Worm (Caenorhabditis elegans): ENCODE results near the gene zip-8.

Gene zip-8

DNA sequence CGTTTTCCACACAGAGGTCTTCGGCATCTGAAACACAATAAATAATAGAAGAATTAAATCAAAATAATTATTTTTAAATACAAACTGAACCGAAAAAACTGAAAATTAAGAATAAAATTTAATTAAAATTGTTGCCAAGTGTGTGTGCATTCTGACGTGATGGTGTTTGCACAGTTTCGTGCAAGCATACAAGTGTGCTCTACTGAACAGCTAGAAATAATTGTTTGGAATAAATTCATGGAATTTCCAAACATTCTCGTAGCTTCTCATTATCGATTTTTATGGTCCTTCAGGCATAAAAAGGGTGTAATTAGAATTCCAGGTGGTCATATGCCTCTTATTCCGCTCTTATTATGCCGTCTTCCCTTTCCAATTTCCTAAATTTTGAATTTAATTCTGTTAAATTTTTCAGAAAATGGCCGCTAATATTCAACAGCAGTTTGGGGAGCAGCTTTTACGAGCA, 47.0 kb upstream of the zip-8 start, which contains the start of the genes mrps-17 and txdc-9 (continued):
- TF ChIP-seq nhr-67 (tag; optimal IDR thresholded peaks at IDR 0.05) (no peak), nhr-43 (tag; optimal IDR thresholded peaks at IDR 0.05; ENCODE audit: poor library complexity, severe bottlenecking) (no peak), ceh-28 (tag; optimal IDR thresholded peaks at IDR 0.05) (peak; percentile 59), nfya-1 (tag; optimal IDR thresholded peaks at IDR 0.05; ENCODE audit: insufficient read depth) (no peak)

DNA sequence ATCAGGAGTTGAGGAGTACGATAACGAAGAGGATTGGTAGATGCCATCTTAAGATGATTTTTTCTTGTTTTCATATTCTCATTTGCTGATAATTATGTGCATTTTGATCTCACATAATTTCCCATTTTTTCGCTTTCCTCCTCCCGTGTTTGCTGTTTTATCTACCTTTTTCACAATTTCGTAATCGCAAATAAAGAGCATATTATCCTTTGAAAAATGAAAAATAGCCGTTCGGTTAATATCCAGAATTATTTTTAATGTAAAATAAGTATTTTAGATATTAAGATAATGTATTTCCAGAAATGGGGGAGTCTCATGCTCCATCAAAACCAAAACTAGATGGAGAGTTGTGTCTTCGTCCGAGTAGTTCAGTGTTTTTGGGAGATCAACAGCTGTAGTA, 45.8 kb upstream of the zip-8 start, which contains the start of gene vps-16:
Gene vps-16 (plus strand): TSS at position 301 of the 400 bp plus-strand sequence.
- TF ChIP-seq ztf-4 (tag; optimal IDR thresholded peaks at IDR 0.05) (no peak), daf-12 (tag; optimal IDR thresholded peaks at IDR 0.05) (no peak), mml-1 (tag; optimal IDR thresholded peaks at IDR 0.05) (no peak), ama-1 (optimal IDR thresholded peaks at IDR 0.05) (no peak), unc-39 (tag; optimal IDR thresholded peaks at IDR 0.05) (no peak), fkh-10 (GFP tag; optimal IDR thresholded peaks at IDR 0.05) (no peak), snpc-4 (tag; optimal IDR thresholded peaks at IDR 0.05) (no peak), aly-2 (tag; optimal IDR thresholded peaks at IDR 0.05) (no peak), nhr-76 (tag; optimal IDR thresholded peaks at IDR 0.05) (no peak), unc-62 (GFP tag; optimal IDR thresholded peaks at IDR 0.05) (no peak), mdl-1 (tag; optimal IDR thresholded peaks at IDR 0.05) (no peak), eor-1 (tag; optimal IDR thresholded peaks at IDR 0.05) (no peak), nhr-77 (tag; optimal IDR thresholded peaks at IDR 0.05) (no peak), elt-3 (tag; optimal IDR thresholded peaks at IDR 0.05) (no peak)

DNA sequence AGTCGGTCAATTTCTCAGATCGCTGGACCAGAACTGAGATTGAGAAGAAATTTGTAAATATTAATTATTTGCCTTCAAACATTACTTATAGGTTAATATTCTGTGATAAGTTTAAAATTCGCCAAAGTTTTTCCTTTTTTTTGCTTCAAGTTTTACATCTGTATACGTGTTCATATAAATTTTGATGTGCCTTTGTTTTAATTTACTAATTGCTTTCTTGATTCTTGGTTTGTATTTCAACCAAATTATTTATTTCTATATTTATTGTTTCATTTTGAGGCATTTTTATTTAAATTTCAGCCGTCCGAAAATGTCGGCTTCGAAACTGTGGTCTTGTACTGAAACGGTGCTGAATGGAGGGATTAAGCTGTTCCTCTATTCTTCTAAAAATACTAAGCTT, 42.4 kb upstream of the zip-8 start, which contains the start of gene C05D11.1:
Gene C05D11.1 (plus strand): TSS at position 301 of the 400 bp plus-strand sequence.
- TF ChIP-seq elt-3 (tag; optimal IDR thresholded peaks at IDR 0.05) (no peak), nhr-77 (tag; optimal IDR thresholded peaks at IDR 0.05) (no peak), ceh-9 (tag; optimal IDR thresholded peaks at IDR 0.05) (no peak), aly-2 (tag; optimal IDR thresholded peaks at IDR 0.05) (no peak), lin-39 (tag; optimal IDR thresholded peaks at IDR 0.05) (no peak), fos-1 (tag; optimal IDR thresholded peaks at IDR 0.05) (no peak)

DNA sequence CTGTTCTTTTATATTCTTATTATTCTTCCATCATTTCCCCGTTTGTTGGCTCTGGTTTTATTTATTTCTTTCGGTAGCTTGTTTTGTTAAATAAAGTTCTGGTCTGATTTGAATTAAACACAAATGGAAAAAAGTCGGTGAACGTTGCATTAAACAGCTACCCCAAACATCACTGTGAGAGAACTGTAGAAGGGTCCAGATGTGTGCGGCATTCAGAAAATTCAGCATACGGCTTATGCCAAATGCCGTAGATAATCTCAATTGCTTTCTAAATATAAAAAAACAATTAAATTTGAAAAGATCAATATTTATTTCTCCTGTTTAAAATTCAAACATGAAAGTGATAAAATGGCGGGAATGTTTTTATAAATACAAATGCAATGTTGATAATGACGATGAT, 38.9 kb upstream of the zip-8 start:
- TF ChIP-seq fos-1 (tag; optimal IDR thresholded peaks at IDR 0.05) = no peak

DNA sequence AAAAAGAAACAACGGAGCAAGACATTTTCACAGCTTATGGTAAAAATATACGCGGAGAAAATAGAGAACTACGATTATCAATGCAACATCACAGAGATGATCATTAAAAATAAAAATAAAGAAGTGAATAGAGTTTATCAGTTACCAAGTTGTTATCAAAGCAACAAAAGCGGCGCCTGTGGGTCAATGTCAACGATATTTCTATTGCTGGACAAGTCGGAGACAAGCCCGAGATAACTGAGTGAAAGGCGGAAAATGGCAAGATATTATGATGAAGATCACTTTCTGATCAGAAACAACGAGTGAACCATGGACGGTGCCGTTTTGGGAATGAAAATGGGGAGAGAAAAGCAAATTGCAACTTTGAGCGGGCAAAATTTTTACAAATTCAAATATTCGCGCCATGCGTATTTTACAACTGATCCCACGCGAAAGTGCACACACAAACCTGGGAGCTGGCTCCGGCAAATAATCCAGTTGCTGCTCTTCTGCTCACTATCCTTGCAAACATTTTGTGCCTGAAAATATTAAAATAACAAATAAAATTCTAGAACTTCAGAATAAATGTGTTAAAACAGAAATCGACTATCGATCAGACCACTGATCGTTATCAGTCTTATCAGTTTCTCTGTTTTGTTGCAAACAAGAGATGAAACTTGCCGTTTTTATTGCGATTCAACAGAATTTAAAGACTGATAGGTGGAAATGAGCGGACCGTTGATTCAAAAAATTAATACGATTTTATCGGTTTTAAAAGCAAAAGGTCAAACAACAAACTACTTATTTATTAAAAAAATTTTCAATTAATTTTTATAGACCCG, 36.2 kb upstream of the zip-8 start, which contains the start of gene mel-32:
Gene mel-32 (minus strand): TSS at position 696 of the 821 bp plus-strand sequence.
- TF ChIP-seq nhr-11 (tag; optimal IDR thresholded peaks at IDR 0.05) = no peak
- TF ChIP-seq nhr-77 (tag; optimal IDR thresholded peaks at IDR 0.05) = no peak
- peak; percentile 22 for TF ChIP-seq ama-1 (optimal IDR thresholded peaks at IDR 0.05)
- TF ChIP-seq R02D3.7 (tag; optimal IDR thresholded peaks at IDR 0.05) = no peak
- TF ChIP-seq elt-2 (tag; optimal IDR thresholded peaks at IDR 0.05) = peak; percentile 84
- TF ChIP-seq ceh-16 (tag; optimal IDR thresholded peaks at IDR 0.05) = no peak
- no peak for TF ChIP-seq fkh-10 (GFP tag; optimal IDR thresholded peaks at IDR 0.05)
- TF ChIP-seq ztf-4 (tag; optimal IDR thresholded peaks at IDR 0.05) = no peak
- TF ChIP-seq nhr-12 (tag; optimal IDR thresholded peaks at IDR 0.05) = no peak
- no peak for TF ChIP-seq ceh-9 (tag; optimal IDR thresholded peaks at IDR 0.05)
- no peak for TF ChIP-seq elt-1 (tag; optimal IDR thresholded peaks at IDR 0.05)
- TF ChIP-seq mml-1 (tag; optimal IDR thresholded peaks at IDR 0.05) = no peak
- TF ChIP-seq eor-1 (tag; optimal IDR thresholded peaks at IDR 0.05) = no peak
- TF ChIP-seq pqm-1 (tag; optimal IDR thresholded peaks at IDR 0.05) = peak; percentile 67
- peak; percentile 48 for TF ChIP-seq pha-4 (tag; optimal IDR thresholded peaks at IDR 0.05)
- TF ChIP-seq ceh-82 (tag; optimal IDR thresholded peaks at IDR 0.05) = no peak
- peak; percentile 15 for TF ChIP-seq ceh-28 (tag; optimal IDR thresholded peaks at IDR 0.05)
- TF ChIP-seq nhr-23 (tag; optimal IDR thresholded peaks at IDR 0.05) = no peak
- no peak for TF ChIP-seq nhr-67 (tag; optimal IDR thresholded peaks at IDR 0.05)
- TF ChIP-seq lin-15B (tag; optimal IDR thresholded peaks at IDR 0.05) = peak; percentile 16
- TF ChIP-seq snpc-4 (tag; optimal IDR thresholded peaks at IDR 0.05) = no peak
- no peak for TF ChIP-seq zag-1 (tag; optimal IDR thresholded peaks at IDR 0.05)
- TF ChIP-seq skn-1 (tag; optimal IDR thresholded peaks at IDR 0.05) = no peak
- TF ChIP-seq tbx-2 (tag; optimal IDR thresholded peaks at IDR 0.05) = no peak
- TF ChIP-seq nhr-43 (tag; optimal IDR thresholded peaks at IDR 0.05; ENCODE audit: poor library complexity, severe bottlenecking) = no peak
